Worm (Caenorhabditis elegans) whole organism, L2 larva: ENCODE data around the gene sto-1.

Experiments
- C34F6.9 ChIP-seq: fragments of 150-350 bp; optimal IDR thresholded peaks from 2 replicates; lab custom pipeline; 2014; ENCODE audit warnings: missing biosample characterization, missing genetic modification characterization
- F13H6.1 ChIP-seq: sonication (generic microtip); optimal IDR thresholded peaks from 2 replicates; lab custom pipeline; 2016; ENCODE audit warnings: missing genetic modification characterization, missing compliant biosample characterization
- R02D3.7 ChIP-seq: fragments of 150-350 bp; optimal IDR thresholded peaks from 2 replicates; lab custom pipeline; 2014; ENCODE audit warnings: missing biosample characterization, missing genetic modification characterization
- Y55F3AM.14 ChIP-seq: fragments of 200-800 bp; sonication (Bioruptor generic); optimal IDR thresholded peaks from 2 replicates; lab custom pipeline; 2018; ENCODE audit warnings: mild to moderate bottlenecking, missing genetic modification characterization, missing compliant biosample characterization
- alr-1 ChIP-seq: fragments of 150-350 bp; optimal IDR thresholded peaks from 2 replicates; lab custom pipeline; 2014; ENCODE audit warnings: missing biosample characterization, missing genetic modification characterization
- aly-2 ChIP-seq: fragments of 150-350 bp; optimal IDR thresholded peaks from 2 replicates; lab custom pipeline; 2014; ENCODE audit warnings: missing biosample characterization, missing genetic modification characterization
- ceh-16 ChIP-seq: fragments of 150-350 bp; optimal IDR thresholded peaks from 2 replicates; lab custom pipeline; 2014; ENCODE audit warnings: missing biosample characterization, missing genetic modification characterization
- ceh-82 ChIP-seq: fragments of 150-350 bp; optimal IDR thresholded peaks from 2 replicates; lab custom pipeline; 2014; ENCODE audit warnings: missing biosample characterization, missing genetic modification characterization
- crh-2 ChIP-seq: sonication (generic microtip); optimal IDR thresholded peaks from 2 replicates; lab custom pipeline; 2017; ENCODE audit warnings: missing biosample characterization, missing genetic modification characterization
- dmd-4 ChIP-seq: sonication (generic microtip); optimal IDR thresholded peaks from 2 replicates; lab custom pipeline; 2017; ENCODE audit warnings: missing biosample characterization, missing genetic modification characterization
- egl-27 ChIP-seq: sonication (generic microtip); optimal IDR thresholded peaks from 3 replicates; lab custom pipeline; 2017; ENCODE audit warnings: missing biosample characterization, missing genetic modification reagents, missing genetic modification characterization
- elt-1 ChIP-seq: fragments of 150-350 bp; optimal IDR thresholded peaks from 2 replicates; lab custom pipeline; 2014; ENCODE audit warnings: missing biosample characterization, missing genetic modification characterization
- elt-3 ChIP-seq: sonication (generic microtip); optimal IDR thresholded peaks from 2 replicates; lab custom pipeline; 2017; ENCODE audit warnings: missing biosample characterization, missing genetic modification characterization
- fos-1 ChIP-seq: fragments of 150-350 bp; optimal IDR thresholded peaks from 2 replicates; lab custom pipeline; 2014; ENCODE audit warnings: missing biosample characterization, missing genetic modification characterization
- gmeb-1 ChIP-seq: fragments of 150-350 bp; optimal IDR thresholded peaks from 2 replicates; lab custom pipeline; 2014; ENCODE audit warnings: missing biosample characterization, missing genetic modification characterization
- lin-11 ChIP-seq: fragments of 150-350 bp; sonication (generic microtip); optimal IDR thresholded peaks from 2 replicates; lab custom pipeline; 2014; ENCODE audit warnings: missing biosample characterization, missing genetic modification characterization, inconsistent platforms, mixed read lengths
- lin-39 ChIP-seq: fragments of 150-350 bp; optimal IDR thresholded peaks from 2 replicates; lab custom pipeline; 2014; ENCODE audit warnings: missing biosample characterization, missing genetic modification reagents, missing genetic modification characterization
- lsy-2 ChIP-seq, 2 experiments: fragments of 150-350 bp in 1 of 2; sonication (generic microtip) in 1 of 2; optimal IDR thresholded peaks; 2 replicates each; lab custom pipeline; 2014 to 2017; ENCODE audit warnings: missing biosample characterization in 2 of 2, missing genetic modification characterization in 2 of 2
- mab-5 ChIP-seq: fragments of 150-350 bp; optimal IDR thresholded peaks from 2 replicates; lab custom pipeline; 2014; ENCODE audit warnings: missing biosample characterization, missing genetic modification characterization
- mbf-1 ChIP-seq: sonication (generic microtip); optimal IDR thresholded peaks from 2 replicates; lab custom pipeline; 2017; ENCODE audit warnings: missing biosample characterization, missing genetic modification characterization
- mdl-1 ChIP-seq, 2 experiments: fragments of 150-350 bp in 1 of 2; sonication (generic microtip) in 1 of 2; optimal IDR thresholded peaks; 2 replicates each; lab custom pipeline; 2017; ENCODE audit warnings: missing biosample characterization in 2 of 2, missing genetic modification characterization in 2 of 2
- nhr-10 ChIP-seq: sonication (generic microtip); optimal IDR thresholded peaks from 2 replicates; lab custom pipeline; 2017; ENCODE audit warnings: missing biosample characterization, missing genetic modification characterization
- nhr-11 ChIP-seq: fragments of 150-350 bp; optimal IDR thresholded peaks from 2 replicates; lab custom pipeline; 2014; ENCODE audit warnings: missing biosample characterization, missing genetic modification characterization
- nhr-12 ChIP-seq: fragments of 150-350 bp; optimal IDR thresholded peaks from 2 replicates; lab custom pipeline; 2014; ENCODE audit warnings: missing biosample characterization, missing genetic modification characterization
- nhr-129 ChIP-seq: fragments of 150-350 bp; optimal IDR thresholded peaks from 2 replicates; lab custom pipeline; 2014; ENCODE audit warnings: missing biosample characterization, missing genetic modification characterization
- nhr-21 ChIP-seq: fragments of 150-350 bp; optimal IDR thresholded peaks from 2 replicates; lab custom pipeline; 2014; ENCODE audit warnings: missing biosample characterization, missing genetic modification characterization
- nhr-23 ChIP-seq: fragments of 150-350 bp; optimal IDR thresholded peaks from 2 replicates; lab custom pipeline; 2014; ENCODE audit warnings: missing biosample characterization, missing genetic modification reagents, missing genetic modification characterization
- nhr-237 ChIP-seq: fragments of 150-350 bp; optimal IDR thresholded peaks from 2 replicates; lab custom pipeline; 2014; ENCODE audit warnings: missing biosample characterization, missing genetic modification characterization
- nhr-25 ChIP-seq: fragments of 150-350 bp; sonication (generic microtip); optimal IDR thresholded peaks from 3 replicates; lab custom pipeline; 2014; ENCODE audit warnings: missing biosample characterization, missing genetic modification characterization
- nhr-6 ChIP-seq: fragments of 150-350 bp; optimal IDR thresholded peaks from 2 replicates; lab custom pipeline; 2014; ENCODE audit warnings: missing biosample characterization, missing genetic modification characterization
- nhr-77 ChIP-seq: fragments of 150-350 bp; optimal IDR thresholded peaks from 2 replicates; lab custom pipeline; 2014; ENCODE audit warnings: missing biosample characterization, missing genetic modification characterization
- peb-1 ChIP-seq: fragments of 150-350 bp; optimal IDR thresholded peaks from 2 replicates; lab custom pipeline; 2014; ENCODE audit warnings: missing biosample characterization, missing genetic modification characterization
- sem-4 ChIP-seq: fragments of 150-350 bp; optimal IDR thresholded peaks from 2 replicates; lab custom pipeline; 2014; ENCODE audit warnings: missing biosample characterization, missing genetic modification reagents, missing genetic modification characterization
- skn-1 ChIP-seq: sonication (generic microtip); optimal IDR thresholded peaks from 2 replicates; lab custom pipeline; 2017; ENCODE audit warnings: missing biosample characterization, missing genetic modification characterization
- sma-3 ChIP-seq: sonication (generic microtip); optimal IDR thresholded peaks from 2 replicates; lab custom pipeline; 2016; ENCODE audit warnings: missing genetic modification reagents, missing genetic modification characterization, missing compliant biosample characterization
- sma-9 ChIP-seq, 2 experiments: fragments of 150-350 bp in 1 of 2; sonication (generic microtip) in 1 of 2; optimal IDR thresholded peaks; 2 replicates each; lab custom pipeline; 2014 to 2016; ENCODE audit warnings: missing genetic modification characterization in 2 of 2, mild to moderate bottlenecking in 1 of 2, missing biosample characterization in 1 of 2, missing compliant biosample characterization in 1 of 2, missing genetic modification reagents in 1 of 2, moderate library complexity in 1 of 2
- snpc-4 ChIP-seq: fragments of 150-350 bp; optimal IDR thresholded peaks from 2 replicates; lab custom pipeline; 2014; ENCODE audit warnings: missing biosample characterization, missing genetic modification characterization
- unc-39 ChIP-seq: fragments of 150-350 bp; optimal IDR thresholded peaks from 2 replicates; lab custom pipeline; 2014; ENCODE audit warnings: missing biosample characterization, missing genetic modification characterization
- unc-55 ChIP-seq: fragments of 150-350 bp; sonication (generic microtip); optimal IDR thresholded peaks from 3 replicates; lab custom pipeline; 2014; ENCODE audit warnings: missing biosample characterization, missing genetic modification reagents, missing genetic modification characterization
- unc-62 ChIP-seq: fragments of 150-350 bp; optimal IDR thresholded peaks from 2 replicates; lab custom pipeline; 2014; ENCODE audit warnings: missing biosample characterization, missing genetic modification reagents, missing genetic modification characterization
- ztf-1 ChIP-seq: fragments of 200-800 bp; sonication (Bioruptor generic); conservative IDR thresholded peaks from 2 replicates; pipeline ENCODE4 v1.3.6; 2022; ENCODE audit warnings: missing genetic modification characterization, missing compliant biosample characterization
- ztf-11 ChIP-seq: sonication (generic microtip); optimal IDR thresholded peaks from 2 replicates; lab custom pipeline; 2017; ENCODE audit warnings: missing biosample characterization, missing genetic modification characterization
- ztf-4 ChIP-seq: fragments of 150-350 bp; optimal IDR thresholded peaks from 2 replicates; lab custom pipeline; 2014; ENCODE audit warnings: missing biosample characterization, missing genetic modification characterization

sto-1 gene

ce11 chrX:7569685-7570518 lies 7.3 kb downstream of the sto-1 start, which contains the start of gene apy-1:
Gene apy-1, minus strand, starts transcription at chrX:7569722.
- TF ChIP-seq lsy-2 (tag; optimal IDR thresholded peaks at IDR 0.05; lab: Kevin White, UChicago) (peak in 1 of 2 experiments; percentile 66), mab-5 (no peak), peb-1 (no peak), elt-1 (tag; lab: Kevin White, UChicago) (no peak), snpc-4 (tag; lab: Kevin White, UChicago) (no peak), skn-1 (tag; lab: Kevin White, UChicago) (no peak), nhr-12 (no peak), ztf-1 (no peak), R02D3.7 (tag; lab: Kevin White, UChicago) (no peak), ceh-16 (tag; lab: Kevin White, UChicago) (no peak), egl-27 (tag; lab: Kevin White, UChicago) (no peak), mdl-1 (tag; optimal IDR thresholded peaks at IDR 0.05; lab: Kevin White, UChicago) (no peak), aly-2 (tag; lab: Kevin White, UChicago) (no peak), lin-11 (tag; lab: Kevin White, UChicago) (no peak), nhr-10 (no peak), Y55F3AM.14 (GFP tag; lab: Kevin White, UChicago) (no peak), nhr-21 (tag; lab: Kevin White, UChicago) (peak; percentile 18), sma-9 (GFP tag; optimal IDR thresholded peaks at IDR 0.05; lab: Kevin White, UChicago) (peak; percentile 28), sma-9 (tag; optimal IDR thresholded peaks at IDR 0.05; lab: Kevin White, UChicago) (no peak), lin-39 (tag; lab: Kevin White, UChicago) (no peak), mbf-1 (tag; lab: Kevin White, UChicago) (no peak), sem-4 (tag; lab: Kevin White, UChicago) (no peak), F13H6.1 (tag; lab: Kevin White, UChicago) (peak; percentile 48), ztf-11 (no peak), gmeb-1 (no peak), fos-1 (tag; lab: Kevin White, UChicago) (peak; percentile 16), nhr-23 (tag; lab: Kevin White, UChicago) (no peak), ztf-4 (no peak), unc-55 (GFP tag; lab: Kevin White, UChicago) (peak; percentile 39), nhr-6 (no peak), nhr-25 (tag; lab: Kevin White, UChicago) (peak; percentile 48), elt-3 (tag; lab: Kevin White, UChicago) (no peak), alr-1 (tag; lab: Kevin White, UChicago) (no peak), nhr-77 (no peak), dmd-4 (no peak), unc-62 (GFP tag; lab: Kevin White, UChicago) (no peak), C34F6.9 (tag; lab: Kevin White, UChicago) (peak; percentile 51), sma-3 (peak; percentile 2), nhr-129 (tag; lab: Kevin White, UChicago) (peak; percentile 16), unc-39 (tag; lab: Kevin White, UChicago) (no peak), crh-2 (tag; lab: Kevin White, UChicago) (peak; percentile 32), nhr-11 (no peak), nhr-237 (tag; lab: Kevin White, UChicago) (no peak), ceh-82 (tag; lab: Kevin White, UChicago) (no peak)

- TF ChIP-seq dmd-4: no peak
- TF ChIP-seq unc-55 (GFP tag; lab: Kevin White, UChicago): peak; percentile 15
- TF ChIP-seq, all 48 proteins: peak for 1
Observed at ce11 chrX:7572057-7572456, 9.4 kb downstream of the sto-1 start, which contains the start of gene pcyt-1. Gene pcyt-1, plus strand, starts transcription at chrX:7572357.
